Fruit fly (Drosophila melanogaster): Measurements from ENCODE around the gene Sox102F.

Sox102F gene

dm6 chr4:833790-834451 lies at the start of gene Sox102F:
TSS of gene Sox102F (minus strand) at chr4:834393.
- TF ChIP-seq CTCF (optimal IDR thresholded peaks at IDR 0.05) (no peak), CG8478 (optimal IDR thresholded peaks at IDR 0.05) (no peak)

dm6 chr4:879061-879708 lies 45.0 kb upstream of the Sox102F start:
- TF ChIP-seq CG8478 (optimal IDR thresholded peaks at IDR 0.05) (no peak), CTCF (optimal IDR thresholded peaks at IDR 0.05) (no peak)

dm6 chr4:867937-868336 lies 33.7 kb upstream of the Sox102F start:
- TF ChIP-seq CG8478 (optimal IDR thresholded peaks at IDR 0.05): no peak
- TF ChIP-seq CTCF (optimal IDR thresholded peaks at IDR 0.05): no peak

- TF ChIP-seq CTCF (optimal IDR thresholded peaks at IDR 0.05): peak; percentile 37 to 41
- no peak for TF ChIP-seq CG8478 (optimal IDR thresholded peaks at IDR 0.05)
Observed at dm6 chr4:866437-867216, 32.4 kb upstream of the Sox102F start, which contains the start of gene Gyf. TSS of gene Gyf (minus strand) at chr4:867025.

dm6 chr4:855074-855473 lies 20.9 kb upstream of the Sox102F start:
- no peak for TF ChIP-seq CG8478 (optimal IDR thresholded peaks at IDR 0.05)
- TF ChIP-seq CTCF (optimal IDR thresholded peaks at IDR 0.05): no peak

dm6 chr4:853355-853754 lies 19.2 kb upstream of the Sox102F start:
- TF ChIP-seq CG8478 (optimal IDR thresholded peaks at IDR 0.05): no peak
- TF ChIP-seq CTCF (optimal IDR thresholded peaks at IDR 0.05): no peak

dm6 chr4:852339-852738 lies 18.1 kb upstream of the Sox102F start:
- no peak for TF ChIP-seq CG8478 (optimal IDR thresholded peaks at IDR 0.05)
- no peak for TF ChIP-seq CTCF (optimal IDR thresholded peaks at IDR 0.05)

- no peak for TF ChIP-seq CG8478 (optimal IDR thresholded peaks at IDR 0.05)
- TF ChIP-seq CTCF (optimal IDR thresholded peaks at IDR 0.05): no peak
Observed at dm6 chr4:851131-851530, 16.9 kb upstream of the Sox102F start.

- TF ChIP-seq CG8478 (optimal IDR thresholded peaks at IDR 0.05) (no peak), CTCF (optimal IDR thresholded peaks at IDR 0.05) (no peak)
Observed at dm6 chr4:846092-846491, 11.9 kb upstream of the Sox102F start.

- TF ChIP-seq CG8478 (optimal IDR thresholded peaks at IDR 0.05) (no peak), CTCF (optimal IDR thresholded peaks at IDR 0.05) (no peak)
Observed at dm6 chr4:844468-844867, 10.3 kb upstream of the Sox102F start, which contains the start of gene fd102C. TSS of gene fd102C (minus strand) at chr4:844529.

dm6 chr4:835535-836138 lies 1.4 kb upstream of the Sox102F start:
- TF ChIP-seq CTCF (optimal IDR thresholded peaks at IDR 0.05): peak; percentile 95 to 96
- TF ChIP-seq CG8478 (optimal IDR thresholded peaks at IDR 0.05): no peak

dm6 chr4:834837-835534 lies 793 bp upstream of the Sox102F start:
- TF ChIP-seq CTCF (optimal IDR thresholded peaks at IDR 0.05) (peak in 1 of 2 experiments; percentile 62), CG8478 (optimal IDR thresholded peaks at IDR 0.05) (no peak)

dm6 chr4:834452-834820 lies 243 bp upstream of the Sox102F start:
- TF ChIP-seq CTCF (optimal IDR thresholded peaks at IDR 0.05): no peak
- TF ChIP-seq CG8478 (optimal IDR thresholded peaks at IDR 0.05): no peak

- TF ChIP-seq CTCF (optimal IDR thresholded peaks at IDR 0.05) (no peak), CG8478 (optimal IDR thresholded peaks at IDR 0.05) (no peak)
Observed at dm6 chr4:832985-833384, 1.2 kb downstream of the Sox102F start.

dm6 chr4:831790-832189 lies 2.4 kb downstream of the Sox102F start:
- TF ChIP-seq CTCF (optimal IDR thresholded peaks at IDR 0.05): no peak
- TF ChIP-seq CG8478 (optimal IDR thresholded peaks at IDR 0.05): no peak
